Worm (Caenorhabditis elegans): Measurements from ENCODE around the gene pole-4.

DNA sequence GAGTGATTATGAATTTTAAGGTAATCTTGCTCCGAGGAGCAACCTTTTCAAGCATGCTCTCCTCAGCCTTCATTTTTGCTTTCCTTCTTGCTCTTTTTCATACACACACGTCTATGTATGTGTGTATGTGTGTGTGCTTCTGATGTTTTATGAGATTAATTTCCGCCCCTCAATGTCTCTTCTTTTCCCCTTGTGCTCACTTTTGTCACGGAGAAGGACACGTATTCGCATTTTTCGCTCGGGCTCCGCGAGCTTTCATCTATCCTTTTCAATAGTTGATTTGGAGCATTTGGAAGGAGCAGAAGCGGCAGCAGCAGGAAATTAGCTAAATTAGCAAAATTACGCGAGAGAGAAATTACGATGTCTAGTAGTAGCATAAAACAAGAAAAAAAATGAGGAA lies 28.8 kb downstream of the pole-4 start:
- TF ChIP-seq elt-3 (tag; optimal IDR thresholded peaks at IDR 0.05) = no peak
- no peak for TF ChIP-seq blmp-1 (tag; optimal IDR thresholded peaks at IDR 0.05)
- no peak for TF ChIP-seq snu-23 (GFP tag; optimal IDR thresholded peaks at IDR 0.05)
- TF ChIP-seq mdl-1 (tag; optimal IDR thresholded peaks at IDR 0.05) = no peak
- TF ChIP-seq irx-1 (tag; optimal IDR thresholded peaks at IDR 0.05) = no peak
- TF ChIP-seq grh-1 (GFP tag; IDR thresholded peaks at IDR 0.05) = no peak

Measured in whole organism, L1 larva.